Fruit fly (Drosophila melanogaster) whole organism, larva: Measurements from ENCODE around the gene CG44477.

Source experiments
- noc ChIP-seq: fragments of 200-800 bp; sonication (Bioruptor generic); optimal IDR thresholded peaks from 3 replicates; lab custom pipeline; 2019; ENCODE audit warnings: missing biosample characterization, mild to moderate bottlenecking, missing genetic modification characterization, moderate library complexity

CG44477 gene

dm6 chr2L:11662959-11663358, at the start of gene CG44477:
TSS of gene CG44477 (plus strand) at chr2L:11663259.
- TF ChIP-seq noc (tag; lab: Kevin White, UChicago), result no peak

DNA sequence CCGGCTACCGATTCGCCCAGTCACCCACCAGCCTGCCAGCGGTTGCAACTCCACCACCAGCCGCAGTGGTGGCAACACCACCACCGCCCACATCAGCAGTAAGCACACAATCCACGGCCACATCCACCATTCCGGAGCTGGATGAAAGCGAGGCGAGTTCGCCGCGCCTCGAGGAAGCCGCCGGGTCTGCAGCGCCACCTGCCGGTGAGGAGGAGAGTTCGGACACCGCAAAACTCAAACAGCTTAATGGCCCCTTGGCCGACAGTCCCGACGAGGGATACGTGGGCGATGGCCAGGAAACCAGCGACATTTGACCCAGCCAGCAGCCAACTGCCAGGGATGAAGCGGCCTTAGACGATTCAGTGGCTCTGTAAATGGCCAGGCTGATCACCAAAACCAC, 38.9 kb upstream of the CG44477 start:
- no peak for TF ChIP-seq noc (tag; lab: Kevin White, UChicago)

dm6 chr2L:11628292-11628691, 34.8 kb upstream of the CG44477 start:
- TF ChIP-seq noc (tag; lab: Kevin White, UChicago), result no peak

DNA sequence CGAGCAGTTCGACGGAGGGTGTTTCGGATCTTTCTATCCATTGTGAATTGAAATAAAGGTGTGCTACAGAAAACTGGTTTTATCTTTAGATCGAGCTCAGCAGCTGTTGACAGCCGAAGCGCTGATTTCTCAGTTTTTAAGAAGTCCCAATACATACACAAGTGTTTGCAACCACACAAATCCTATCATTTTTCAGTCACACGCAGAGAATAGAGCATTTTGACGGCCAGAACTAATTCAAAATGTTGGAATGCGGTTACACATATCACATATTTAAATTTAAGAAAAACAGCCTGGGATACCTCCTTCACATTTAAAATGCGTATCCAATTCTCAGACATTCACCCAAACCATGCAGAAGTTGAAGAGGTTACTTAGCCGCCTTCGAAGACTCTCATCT, 14.3 kb upstream of the CG44477 start, which contains the start of gene CG6614:
CG6614 (minus strand) TSS at position 101 of the 400 bp plus-strand sequence.
- no peak for TF ChIP-seq noc (tag; lab: Kevin White, UChicago)

- no peak for TF ChIP-seq noc (tag; lab: Kevin White, UChicago)
Observed at dm6 chr2L:11651910-11652498, 11.1 kb upstream of the CG44477 start, which contains the start of the genes CG12307 and CG4983. TSS of gene CG12307 (minus strand) at chr2L:11652010. TSS of gene CG4983 (plus strand) at chr2L:11652448.

DNA sequence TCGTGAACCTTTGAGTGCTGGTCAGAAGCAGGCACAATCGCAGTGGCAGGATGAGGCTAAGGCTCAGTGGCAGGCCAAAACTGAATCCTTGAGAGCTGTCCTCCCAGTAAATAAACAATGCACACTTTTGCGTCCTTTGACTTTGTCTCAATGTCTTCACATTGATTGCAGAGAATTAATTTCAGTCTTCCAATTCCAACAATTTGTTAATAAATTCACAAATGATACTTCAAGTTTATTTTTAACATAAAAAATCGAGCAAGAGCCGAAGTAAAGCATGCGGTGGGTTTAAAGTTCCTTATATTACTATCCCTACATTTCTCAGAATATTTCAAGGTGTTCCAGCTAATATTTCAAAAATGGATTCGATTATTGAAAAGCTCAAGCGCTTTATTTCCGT, 5.9 kb upstream of the CG44477 start, which contains the start of gene CG43167:
CG43167 (plus strand) TSS at position 301 of the 400 bp plus-strand sequence.
- TF ChIP-seq noc (tag; lab: Kevin White, UChicago), result no peak

- no peak for TF ChIP-seq noc (tag; lab: Kevin White, UChicago)
Observed at dm6 chr2L:11694504-11694903, 31.4 kb downstream of the CG44477 start, which contains the start of gene CG4988. TSS of gene CG4988 (plus strand) at chr2L:11694804.

DNA sequence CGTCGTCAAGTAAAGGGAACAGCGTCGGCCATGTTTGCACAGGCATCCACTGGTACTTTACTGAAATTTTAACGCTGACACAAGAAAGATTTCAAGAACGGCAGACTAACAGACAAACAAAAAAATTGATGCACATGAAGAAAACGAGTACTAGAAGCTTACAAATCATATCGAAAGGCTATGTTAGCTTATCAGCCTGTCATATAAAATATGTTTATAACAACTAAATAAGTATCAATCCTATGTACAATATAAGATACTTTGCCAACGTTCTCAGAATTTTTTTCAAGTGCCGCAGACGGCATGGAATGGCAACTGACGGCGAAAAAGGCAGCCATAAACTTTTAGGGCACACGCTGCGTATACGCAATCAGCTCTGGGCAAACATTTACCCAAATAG, 38.8 kb downstream of the CG44477 start:
- no peak for TF ChIP-seq noc (tag; lab: Kevin White, UChicago)
